Worm (Caenorhabditis elegans) whole organism, L3 larva: ENCODE measurements around the gene R02F11.1.
A peak's percentile ranks its signal among the peaks of the same experiment; 100 is the strongest.

Experiments used
- R02D3.7 ChIP-seq: fragments of 150-350 bp; optimal IDR thresholded peaks from 2 replicates; lab custom pipeline; 2014; ENCODE audit warnings: missing biosample characterization, missing genetic modification characterization
- ZK546.5 ChIP-seq: sonication (generic microtip); optimal IDR thresholded peaks from 2 replicates; lab custom pipeline; 2017; ENCODE audit warnings: missing biosample characterization, missing genetic modification characterization
- aly-2 ChIP-seq: fragments of 150-350 bp; optimal IDR thresholded peaks from 2 replicates; lab custom pipeline; 2014; ENCODE audit warnings: missing biosample characterization, missing genetic modification characterization
- ama-1 ChIP-seq: fragments of 150-350 bp; optimal IDR thresholded peaks from 2 replicates; lab custom pipeline; 2018
- ceh-16 ChIP-seq: sonication (generic microtip); optimal IDR thresholded peaks from 2 replicates; lab custom pipeline; 2017; ENCODE audit warnings: missing biosample characterization, missing genetic modification characterization
- ceh-28 ChIP-seq: fragments of 150-350 bp; optimal IDR thresholded peaks from 2 replicates; lab custom pipeline; 2014; ENCODE audit warnings: missing biosample characterization, missing genetic modification reagents, missing genetic modification characterization
- ceh-82 ChIP-seq: fragments of 150-350 bp; optimal IDR thresholded peaks from 2 replicates; lab custom pipeline; 2014; ENCODE audit warnings: missing biosample characterization, missing genetic modification characterization
- ceh-9 ChIP-seq: sonication (generic microtip); optimal IDR thresholded peaks from 2 replicates; lab custom pipeline; 2018; ENCODE audit warnings: missing biosample characterization, missing genetic modification characterization
- daf-12 ChIP-seq: fragments of 150-350 bp; optimal IDR thresholded peaks from 2 replicates; lab custom pipeline; 2014; ENCODE audit warnings: missing biosample characterization, missing genetic modification reagents, missing genetic modification characterization
- egl-27 ChIP-seq: sonication (generic microtip); optimal IDR thresholded peaks from 4 replicates; lab custom pipeline; 2017; ENCODE audit warnings: missing biosample characterization, missing genetic modification reagents, missing genetic modification characterization
- egl-5 ChIP-seq: fragments of 150-350 bp; optimal IDR thresholded peaks from 2 replicates; lab custom pipeline; 2017; ENCODE audit warnings: missing biosample characterization, missing genetic modification reagents, missing genetic modification characterization, inconsistent platforms
- elt-1 ChIP-seq: fragments of 150-350 bp; optimal IDR thresholded peaks from 2 replicates; lab custom pipeline; 2014; ENCODE audit warnings: missing biosample characterization, missing genetic modification characterization
- elt-2 ChIP-seq: sonication (generic microtip); optimal IDR thresholded peaks from 2 replicates; lab custom pipeline; 2016; ENCODE audit warnings: missing genetic modification reagents, mild to moderate bottlenecking, missing genetic modification characterization, missing compliant biosample characterization
- elt-3 ChIP-seq, 3 experiments: fragments of 150-350 bp in 1 of 3; sonication (generic microtip) in 2 of 3; optimal IDR thresholded peaks; 2 replicates in 2 of 3; 4 replicates in 1 of 3; lab custom pipeline; 2014 to 2017; ENCODE audit warnings: missing biosample characterization in 3 of 3, missing genetic modification characterization in 3 of 3
- eor-1 ChIP-seq, 2 experiments: fragments of 150-350 bp; optimal IDR thresholded peaks; 2 replicates each; lab custom pipeline; 2014 to 2018; ENCODE audit warnings: missing biosample characterization in 2 of 2, missing genetic modification characterization in 2 of 2
- fkh-10 ChIP-seq: sonication (generic microtip); optimal IDR thresholded peaks from 2 replicates; lab custom pipeline; 2017; ENCODE audit warnings: missing biosample characterization, missing genetic modification reagents, missing genetic modification characterization
- fkh-2 ChIP-seq: fragments of 150-350 bp; optimal IDR thresholded peaks from 2 replicates; lab custom pipeline; 2014; ENCODE audit warnings: missing biosample characterization, missing genetic modification reagents, missing genetic modification characterization
- fos-1 ChIP-seq: fragments of 150-350 bp; optimal IDR thresholded peaks from 2 replicates; lab custom pipeline; 2014; ENCODE audit warnings: missing biosample characterization, missing genetic modification characterization
- hmg-11 ChIP-seq: sonication (generic microtip); optimal IDR thresholded peaks from 2 replicates; lab custom pipeline; 2016; ENCODE audit warnings: missing genetic modification characterization, missing compliant biosample characterization
- jun-1 ChIP-seq: fragments of 150-350 bp; optimal IDR thresholded peaks from 2 replicates; lab custom pipeline; 2014; ENCODE audit warnings: missing biosample characterization, missing genetic modification reagents, missing genetic modification characterization
- lin-15B ChIP-seq: fragments of 150-350 bp; optimal IDR thresholded peaks from 2 replicates; lab custom pipeline; 2014; ENCODE audit warnings: missing biosample characterization, missing genetic modification characterization
- lin-39 ChIP-seq: fragments of 150-350 bp; optimal IDR thresholded peaks from 2 replicates; lab custom pipeline; 2018; ENCODE audit warnings: missing biosample characterization, missing genetic modification reagents, missing genetic modification characterization
- lsy-12 ChIP-seq: sonication (generic microtip); optimal IDR thresholded peaks from 2 replicates; lab custom pipeline; 2016; ENCODE audit warnings: mild to moderate bottlenecking, missing genetic modification characterization, missing compliant biosample characterization
- mdl-1 ChIP-seq: fragments of 150-350 bp; optimal IDR thresholded peaks from 2 replicates; lab custom pipeline; 2014; ENCODE audit warnings: missing biosample characterization, missing genetic modification characterization
- mml-1 ChIP-seq: fragments of 150-350 bp; sonication (generic microtip); optimal IDR thresholded peaks from 3 replicates; lab custom pipeline; 2014; ENCODE audit warnings: missing biosample characterization, missing genetic modification characterization
- nfya-1 ChIP-seq: sonication (generic microtip); optimal IDR thresholded peaks from 2 replicates; lab custom pipeline; 2017; ENCODE audit warnings: missing genetic modification characterization, mild to moderate bottlenecking, missing compliant biosample characterization, antibody characterized with exemption, moderate library complexity; ENCODE audit not compliant: insufficient read depth
- nhr-11 ChIP-seq: fragments of 150-350 bp; optimal IDR thresholded peaks from 2 replicates; lab custom pipeline; 2014; ENCODE audit warnings: missing biosample characterization, missing genetic modification characterization
- nhr-12 ChIP-seq: fragments of 150-350 bp; optimal IDR thresholded peaks from 2 replicates; lab custom pipeline; 2014; ENCODE audit warnings: missing biosample characterization, missing genetic modification characterization
- nhr-23 ChIP-seq: fragments of 150-350 bp; optimal IDR thresholded peaks from 2 replicates; lab custom pipeline; 2014; ENCODE audit warnings: missing biosample characterization, missing genetic modification reagents, missing genetic modification characterization
- nhr-237 ChIP-seq: fragments of 150-350 bp; optimal IDR thresholded peaks from 2 replicates; lab custom pipeline; 2014; ENCODE audit warnings: missing biosample characterization, missing genetic modification characterization
- nhr-25 ChIP-seq: sonication (generic microtip); optimal IDR thresholded peaks from 2 replicates; lab custom pipeline; 2017; ENCODE audit warnings: missing biosample characterization, missing genetic modification characterization
- nhr-28 ChIP-seq: fragments of 150-350 bp; optimal IDR thresholded peaks from 2 replicates; lab custom pipeline; 2014; ENCODE audit warnings: missing biosample characterization, missing genetic modification characterization
- nhr-43 ChIP-seq: sonication (generic microtip); optimal IDR thresholded peaks from 2 replicates; lab custom pipeline; 2016; ENCODE audit warnings: mild to moderate bottlenecking, missing genetic modification characterization, missing compliant biosample characterization; ENCODE audit not compliant: poor library complexity, severe bottlenecking
- nhr-67 ChIP-seq: fragments of 150-350 bp; optimal IDR thresholded peaks from 2 replicates; lab custom pipeline; 2014; ENCODE audit warnings: missing biosample characterization, missing genetic modification characterization
- nhr-76 ChIP-seq: fragments of 150-350 bp; sonication (generic microtip); optimal IDR thresholded peaks from 5 replicates; lab custom pipeline; 2014; ENCODE audit warnings: missing biosample characterization, missing genetic modification characterization
- nhr-77 ChIP-seq: fragments of 150-350 bp; optimal IDR thresholded peaks from 2 replicates; lab custom pipeline; 2014; ENCODE audit warnings: missing biosample characterization, missing genetic modification characterization
- pha-4 ChIP-seq: fragments of 150-350 bp; optimal IDR thresholded peaks from 2 replicates; lab custom pipeline; 2014; ENCODE audit warnings: missing biosample characterization, missing genetic modification reagents, missing genetic modification characterization
- pqm-1 ChIP-seq: fragments of 150-350 bp; optimal IDR thresholded peaks from 2 replicates; lab custom pipeline; 2017; ENCODE audit warnings: missing biosample characterization, missing genetic modification characterization, inconsistent platforms
- sea-2 ChIP-seq: fragments of 150-350 bp; sonication (generic microtip); optimal IDR thresholded peaks from 4 replicates; lab custom pipeline; 2014; ENCODE audit warnings: missing biosample characterization, missing genetic modification reagents, missing genetic modification characterization
- skn-1 ChIP-seq: fragments of 150-350 bp; optimal IDR thresholded peaks from 2 replicates; lab custom pipeline; 2014; ENCODE audit warnings: missing biosample characterization, missing genetic modification characterization
- snpc-4 ChIP-seq: fragments of 150-350 bp; optimal IDR thresholded peaks from 2 replicates; lab custom pipeline; 2014; ENCODE audit warnings: missing biosample characterization, missing genetic modification characterization
- tbx-2 ChIP-seq: sonication (generic microtip); optimal IDR thresholded peaks from 2 replicates; lab custom pipeline; 2016; ENCODE audit warnings: mild to moderate bottlenecking, missing genetic modification characterization, missing compliant biosample characterization
- unc-39 ChIP-seq: sonication (generic microtip); optimal IDR thresholded peaks from 4 replicates; lab custom pipeline; 2017; ENCODE audit warnings: missing biosample characterization, missing genetic modification characterization
- unc-62 ChIP-seq: fragments of 150-350 bp; sonication (generic microtip); optimal IDR thresholded peaks from 4 replicates; lab custom pipeline; 2014; ENCODE audit warnings: missing biosample characterization, missing genetic modification reagents, missing genetic modification characterization
- zag-1 ChIP-seq: fragments of 150-350 bp; optimal IDR thresholded peaks from 2 replicates; lab custom pipeline; 2014; ENCODE audit warnings: missing biosample characterization, missing genetic modification characterization
- ztf-11 ChIP-seq: fragments of 150-350 bp; optimal IDR thresholded peaks from 2 replicates; lab custom pipeline; 2014; ENCODE audit warnings: missing biosample characterization, missing genetic modification characterization
- ztf-4 ChIP-seq: fragments of 150-350 bp; optimal IDR thresholded peaks from 2 replicates; lab custom pipeline; 2014; ENCODE audit warnings: missing biosample characterization, missing genetic modification characterization

R02F11.1 gene

DNA sequence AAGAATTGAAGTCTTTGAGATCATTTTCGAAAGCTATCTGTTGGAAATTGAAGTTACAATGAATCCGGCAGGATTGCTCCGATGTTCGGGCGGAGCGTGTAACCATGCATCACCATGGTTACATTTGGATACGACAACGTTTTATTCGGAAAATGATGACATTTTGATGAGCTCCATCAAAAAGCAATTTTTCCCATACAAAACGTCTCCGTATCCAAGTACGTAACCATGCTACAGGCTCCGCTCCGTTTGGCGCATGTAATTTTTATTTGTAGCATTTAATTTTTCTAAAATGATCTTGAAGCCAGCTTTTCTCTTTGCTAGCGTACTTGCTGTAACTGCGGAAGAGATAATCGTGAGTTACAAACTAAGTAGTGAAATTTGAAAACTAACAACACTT is 41.6 kb downstream of the R02F11.1 start, which contains the start of the genes cwp-2 and cwp-3:
Gene cwp-2, minus strand, starts transcription at position 101 of the 400 bp plus-strand sequence.
Gene cwp-3, plus strand, starts transcription at position 293 of the 400 bp plus-strand sequence.
- no peak for TF ChIP-seq aly-2 (tag; lab: Kevin White, UChicago)
- no peak for TF ChIP-seq eor-1 (tag; optimal IDR thresholded peaks at IDR 0.05; lab: Kevin White, UChicago)
- no peak for TF ChIP-seq nhr-67 (tag; lab: Kevin White, UChicago)
- TF ChIP-seq ceh-16 = no peak
- no peak for TF ChIP-seq lin-39 (tag; lab: Kevin White, UChicago)
- TF ChIP-seq fos-1 (tag; lab: Kevin White, UChicago) = no peak
- TF ChIP-seq R02D3.7 (tag; lab: Kevin White, UChicago) = no peak

DNA sequence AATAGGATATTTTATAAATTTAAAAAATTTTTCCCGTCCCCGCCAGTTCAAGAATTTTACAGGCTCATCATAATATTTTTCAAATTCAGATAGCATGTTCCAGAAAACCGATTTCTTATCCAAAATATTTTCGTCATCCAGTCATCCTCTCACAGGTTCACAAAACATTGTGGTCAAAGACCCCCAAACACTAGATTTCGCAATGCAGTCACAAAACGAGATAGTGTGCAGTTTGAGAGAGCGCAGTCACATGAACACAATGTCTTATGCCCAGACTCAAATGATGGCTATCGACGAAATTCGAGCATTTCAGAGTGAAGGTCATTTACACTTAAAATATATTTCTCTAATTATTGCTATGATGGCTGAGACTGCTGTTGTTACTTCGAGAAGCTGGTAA is 43.7 kb downstream of the R02F11.1 start, which contains the start of gene abhd-5.2:
Gene abhd-5.2, plus strand, starts transcription at position 95 of the 400 bp plus-strand sequence.
- TF ChIP-seq ztf-11 (tag; lab: Kevin White, UChicago) = no peak
- peak; percentile 55 for TF ChIP-seq hmg-11 (tag; lab: Kevin White, UChicago)
- TF ChIP-seq unc-62 = no peak
- TF ChIP-seq nhr-12 (tag; lab: Kevin White, UChicago) = no peak
- TF ChIP-seq nhr-67 (tag; lab: Kevin White, UChicago) = no peak
- no peak for TF ChIP-seq jun-1 (tag; lab: Kevin White, UChicago)
- TF ChIP-seq skn-1 (tag; lab: Kevin White, UChicago) = no peak
- TF ChIP-seq lin-39 (tag; lab: Kevin White, UChicago) = peak; percentile 48
- TF ChIP-seq elt-3 (tag; optimal IDR thresholded peaks at IDR 0.05; lab: Kevin White, UChicago) = no peak
- no peak for TF ChIP-seq fkh-10
- TF ChIP-seq egl-27 (tag; lab: Kevin White, UChicago) = no peak
- no peak for TF ChIP-seq lsy-12
- no peak for TF ChIP-seq R02D3.7 (tag; lab: Kevin White, UChicago)
- no peak for TF ChIP-seq mdl-1 (tag; lab: Kevin White, UChicago)
- TF ChIP-seq pqm-1 (tag; lab: Kevin White, UChicago) = peak; percentile 39
- no peak for TF ChIP-seq ztf-4 (tag; lab: Kevin White, UChicago)
- no peak for TF ChIP-seq nhr-43 (tag; lab: Kevin White, UChicago)
- peak; percentile 62 for TF ChIP-seq nfya-1 (tag; lab: Kevin White, UChicago)
- no peak for TF ChIP-seq nhr-28 (tag; lab: Kevin White, UChicago)
- TF ChIP-seq nhr-76 (tag; lab: Kevin White, UChicago) = no peak
- no peak for TF ChIP-seq elt-1
- no peak for TF ChIP-seq aly-2 (tag; lab: Kevin White, UChicago)
- TF ChIP-seq ceh-82 (tag; lab: Kevin White, UChicago) = no peak
- no peak for TF ChIP-seq nhr-237 (tag; lab: Kevin White, UChicago)
- TF ChIP-seq ama-1 = no peak
- peak; percentile 26 for TF ChIP-seq elt-2 (tag; lab: Kevin White, UChicago)
- TF ChIP-seq pha-4 = peak; percentile 50
- no peak for TF ChIP-seq ceh-9
- TF ChIP-seq zag-1 (tag; lab: Kevin White, UChicago) = no peak
- no peak for TF ChIP-seq fos-1 (tag; lab: Kevin White, UChicago)
- TF ChIP-seq fkh-2 (tag; lab: Kevin White, UChicago) = no peak
- TF ChIP-seq ceh-16 = no peak
- TF ChIP-seq ZK546.5 = no peak
- TF ChIP-seq eor-1 (tag; optimal IDR thresholded peaks at IDR 0.05; lab: Kevin White, UChicago) = no peak
- peak; percentile 8 for TF ChIP-seq nhr-23
- TF ChIP-seq egl-5 = no peak
- TF ChIP-seq nhr-25 (tag; lab: Kevin White, UChicago) = peak; percentile 37
- TF ChIP-seq nhr-11 (tag; lab: Kevin White, UChicago) = no peak
- no peak for TF ChIP-seq daf-12 (tag; lab: Kevin White, UChicago)
- no peak for TF ChIP-seq mml-1 (tag; lab: Kevin White, UChicago)
- TF ChIP-seq lin-15B (tag; lab: Kevin White, UChicago) = peak; percentile 29
- TF ChIP-seq nhr-77 = no peak
- TF ChIP-seq unc-39 (tag; lab: Kevin White, UChicago) = no peak
- TF ChIP-seq ceh-28 (tag; lab: Kevin White, UChicago) = peak; percentile 26
- peak; percentile 48 for TF ChIP-seq snpc-4 (tag; lab: Kevin White, UChicago)
- TF ChIP-seq tbx-2 = no peak
- no peak for TF ChIP-seq sea-2 (GFP tag; lab: Kevin White, UChicago)
